Fruit fly (Drosophila melanogaster) S2 (cell line): ENCODE measurements around the gene Jhbp7.

ENCODE experiments used
- CG8478 ChIP-seq: fragments of >200 bp; optimal IDR thresholded peaks from 2 replicates; lab custom pipeline; 2018
- CTCF ChIP-seq, 2 experiments: fragments of >200 bp; optimal IDR thresholded peaks; 2 replicates each; lab custom pipeline; 2018

DNA sequence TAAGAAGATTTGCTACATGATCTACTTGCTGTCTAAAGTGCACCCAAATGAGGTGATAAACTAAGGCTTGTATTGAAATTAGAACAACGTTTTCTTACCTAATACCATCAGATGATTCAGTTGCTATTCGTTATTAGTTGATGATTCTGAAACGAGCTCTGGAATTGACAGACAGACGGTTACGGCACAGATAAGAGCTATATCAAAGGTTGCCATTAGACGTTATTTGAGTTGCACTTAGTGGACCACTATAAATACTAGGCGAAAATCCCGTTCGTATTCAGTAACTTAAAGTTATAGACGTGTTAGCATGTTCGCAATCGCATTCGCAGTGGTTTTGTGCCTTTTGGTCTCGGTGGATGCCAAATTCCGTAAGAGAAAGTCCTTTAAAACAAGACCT lies 2.5 kb downstream of the Jhbp7 start, which contains the start of gene to:
- TF ChIP-seq CG8478 (lab: Kevin White, UChicago) (no peak), CTCF (optimal IDR thresholded peaks at IDR 0.05; lab: Kevin White, UChicago) (no peak)
